Worm (Caenorhabditis elegans): ENCODE measurements around the gene glb-5.

Gene glb-5

DNA sequence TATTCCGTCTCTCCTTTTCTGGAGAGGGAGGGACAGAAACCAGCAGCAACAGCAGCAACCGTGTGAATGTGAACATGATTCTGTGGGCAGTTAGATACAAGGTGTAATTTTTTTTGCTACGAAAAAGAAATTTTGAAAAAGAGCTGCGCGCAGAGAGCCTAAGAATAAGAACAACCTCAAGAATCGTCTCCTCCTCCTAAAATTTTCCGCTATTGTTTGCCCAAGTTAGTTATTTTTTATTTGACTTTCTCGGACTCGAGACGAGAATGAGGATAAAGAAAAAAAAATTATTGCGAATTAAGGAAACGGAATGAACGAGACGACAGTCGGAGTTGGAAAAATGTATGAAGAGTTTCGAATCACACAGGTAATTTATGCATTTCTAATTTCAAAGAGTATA, at the start of gene glb-5:
Gene glb-5, plus strand, starts transcription at position 301 of the 400 bp plus-strand sequence.
- TF ChIP-seq unc-62 (GFP tag; optimal IDR thresholded peaks at IDR 0.05) = no peak
- no peak for TF ChIP-seq sup-37 (GFP tag; optimal IDR thresholded peaks at IDR 0.05)
- TF ChIP-seq nhr-12 (tag; optimal IDR thresholded peaks at IDR 0.05) = no peak
- TF ChIP-seq Y116A8C.19 (tag; optimal IDR thresholded peaks at IDR 0.05; ENCODE audit: borderline replicate concordance) = no peak
- no peak for TF ChIP-seq mdl-1 (tag; optimal IDR thresholded peaks at IDR 0.05)
- TF ChIP-seq snpc-4 (tag; optimal IDR thresholded peaks at IDR 0.05) = no peak
- no peak for TF ChIP-seq isw-1 (GFP tag; IDR thresholded peaks at IDR 0.05)

DNA sequence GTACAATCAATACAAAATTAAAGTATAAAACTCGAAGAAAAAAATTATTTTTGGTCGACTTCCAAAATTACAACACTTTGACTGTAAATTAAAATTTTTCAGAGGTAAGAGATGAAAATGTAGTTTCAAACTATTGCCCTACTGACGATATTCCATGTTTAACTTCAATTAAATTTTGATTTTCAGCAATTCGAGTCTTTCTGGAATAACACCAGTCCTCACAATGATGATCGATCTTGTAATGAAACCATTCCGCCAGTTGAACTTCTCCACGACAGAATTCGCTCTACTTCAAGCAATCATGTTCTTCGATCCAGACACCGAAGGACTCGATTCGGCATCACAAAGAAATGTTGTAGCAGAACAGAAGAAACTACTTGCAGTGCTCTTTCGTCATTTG, 49.6 kb upstream of the glb-5 start:
- TF ChIP-seq nhr-28 (tag; optimal IDR thresholded peaks at IDR 0.05) (no peak), ztf-4 (tag; optimal IDR thresholded peaks at IDR 0.05) (no peak), unc-30 (tag; optimal IDR thresholded peaks at IDR 0.05) (no peak), nhr-20 (tag; optimal IDR thresholded peaks at IDR 0.05) (no peak), ceh-8 (GFP tag; optimal IDR thresholded peaks at IDR 0.05) (no peak), fkh-10 (GFP tag; optimal IDR thresholded peaks at IDR 0.05) (no peak), fkh-8 (tag; optimal IDR thresholded peaks at IDR 0.05) (no peak), lin-14 (GFP tag; optimal IDR thresholded peaks at IDR 0.05) (no peak), egl-27 (tag; optimal IDR thresholded peaks at IDR 0.05) (no peak), lin-35 (GFP tag; optimal IDR thresholded peaks at IDR 0.05) (no peak), unc-86 (tag; optimal IDR thresholded peaks at IDR 0.05) (no peak), C04F5.9 (tag; optimal IDR thresholded peaks at IDR 0.05) (no peak), elt-3 (tag; optimal IDR thresholded peaks at IDR 0.05) (no peak), ceh-88 (GFP tag; IDR thresholded peaks at IDR 0.05) (no peak), zip-4 (GFP tag; optimal IDR thresholded peaks at IDR 0.05) (no peak)

- TF ChIP-seq tbx-2 (tag; optimal IDR thresholded peaks at IDR 0.05) (no peak), dpl-1 (GFP tag; optimal IDR thresholded peaks at IDR 0.05) (no peak), ceh-63 (GFP tag; optimal IDR thresholded peaks at IDR 0.05) (no peak), nhr-11 (tag; optimal IDR thresholded peaks at IDR 0.05) (no peak), alr-1 (tag; optimal IDR thresholded peaks at IDR 0.05; ENCODE audit: borderline replicate concordance) (no peak), efl-3 (GFP tag; optimal IDR thresholded peaks at IDR 0.05) (no peak), ceh-90 (tag; optimal IDR thresholded peaks at IDR 0.05) (no peak), hlh-17 (GFP tag; optimal IDR thresholded peaks at IDR 0.05; ENCODE audit: borderline replicate concordance) (no peak), xbp-1 (tag; optimal IDR thresholded peaks at IDR 0.05) (no peak), snpc-4 (tag; optimal IDR thresholded peaks at IDR 0.05) (no peak), nhr-19 (GFP tag; conservative IDR thresholded peaks at IDR 0.05) (no peak), pqm-1 (tag; optimal IDR thresholded peaks at IDR 0.05) (no peak), C16A3.4 (tag; optimal IDR thresholded peaks at IDR 0.05) (no peak)
Measured at ce11 chrV:5509966-5510365, 48.7 kb upstream of the glb-5 start.

ce11 chrV:5511720-5512119, 47.0 kb upstream of the glb-5 start:
- TF ChIP-seq lin-35 (GFP tag; optimal IDR thresholded peaks at IDR 0.05) (peak in 1 of 2 experiments; percentile 27), elt-2 (tag; optimal IDR thresholded peaks at IDR 0.05) (peak; percentile 67), lsy-2 (tag; optimal IDR thresholded peaks at IDR 0.05) (no peak), fkh-4 (tag; optimal IDR thresholded peaks at IDR 0.05; ENCODE audit: borderline replicate concordance) (no peak)
